Fruit fly (Drosophila melanogaster): ENCODE measurements around the gene BigH1.

DNA sequence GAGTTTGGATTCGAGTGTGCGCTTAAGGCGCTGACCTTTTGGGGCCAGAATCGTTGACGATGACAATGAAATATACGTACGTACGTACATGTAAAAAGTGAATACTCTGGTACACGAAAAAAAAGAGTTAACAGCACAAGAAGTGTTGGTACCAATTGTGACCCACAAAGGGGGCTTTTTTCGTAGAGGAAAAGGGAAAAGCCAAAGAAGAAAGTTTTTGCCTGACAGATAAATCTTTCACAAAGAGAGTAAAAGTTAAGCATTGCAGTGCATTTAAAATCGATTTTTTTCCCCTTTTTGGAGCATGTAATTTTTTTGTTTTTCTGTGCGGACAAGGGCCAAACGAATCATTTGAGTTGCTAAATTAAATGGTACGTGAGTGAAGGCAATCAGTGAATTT is 31.3 kb downstream of the BigH1 start:
- no peak for TF ChIP-seq Sox14 (GFP tag; optimal IDR thresholded peaks at IDR 0.05)
- TF ChIP-seq salr (GFP tag; optimal IDR thresholded peaks at IDR 0.05): no peak
- TF ChIP-seq Sox102F (GFP tag; optimal IDR thresholded peaks at IDR 0.05): no peak
- TF ChIP-seq topi (GFP tag; optimal IDR thresholded peaks at IDR 0.05): peak; percentile 5
- no peak for TF ChIP-seq CG16779 (tag; optimal IDR thresholded peaks at IDR 0.05)
- no peak for TF ChIP-seq Met (GFP tag; optimal IDR thresholded peaks at IDR 0.05)

Measured in whole organism, prepupa.